Worm (Caenorhabditis elegans) whole organism, L4 larva: ENCODE results near the gene T19D12.10.

Source experiments
- F10B5.3 ChIP-seq: sonication (generic microtip); optimal IDR thresholded peaks from 2 replicates; lab custom pipeline; 2016; ENCODE audit warnings: mild to moderate bottlenecking, missing genetic modification characterization, missing compliant biosample characterization
- F37D6.2 ChIP-seq: sonication (generic microtip); optimal IDR thresholded peaks from 2 replicates; lab custom pipeline; 2016; ENCODE audit warnings: mild to moderate bottlenecking, missing genetic modification characterization, missing compliant biosample characterization
- F44E2.7 ChIP-seq: fragments of 200-800 bp; sonication (Bioruptor generic); IDR thresholded peaks from 2 replicates; pipeline ENCODE4 v2.1.2; 2022; ENCODE audit warnings: missing genetic modification characterization, missing compliant biosample characterization
- R02D3.7 ChIP-seq: fragments of 150-350 bp; sonication (generic microtip); optimal IDR thresholded peaks from 3 replicates; lab custom pipeline; 2014; ENCODE audit warnings: missing biosample characterization, missing genetic modification characterization
- ZK337.2 ChIP-seq: fragments of 200-800 bp; sonication (Bioruptor generic); IDR thresholded peaks from 2 replicates; pipeline ENCODE4 v1.3.6; 2022; ENCODE audit warnings: missing genetic modification reagents, missing genetic modification characterization, missing compliant biosample characterization
- ZK546.5 ChIP-seq, 2 experiments: sonication (generic microtip); optimal IDR thresholded peaks; 2 replicates each; lab custom pipeline; 2017; ENCODE audit warnings: missing biosample characterization in 2 of 2, missing genetic modification characterization in 2 of 2
- aha-1 ChIP-seq: fragments of 150-350 bp; peaks from one replicate; lab custom pipeline; 2014; ENCODE audit warnings: missing biosample characterization, missing genetic modification characterization
- attf-4 ChIP-seq: sonication (generic microtip); optimal IDR thresholded peaks from 3 replicates; lab custom pipeline; 2017; ENCODE audit warnings: missing biosample characterization, missing genetic modification characterization
- ceh-20 ChIP-seq: fragments of 200-800 bp; sonication (Bioruptor generic); IDR thresholded peaks from 2 replicates; pipeline ENCODE4 v1.3.6; 2022; ENCODE audit warnings: missing genetic modification reagents, missing genetic modification characterization, missing compliant biosample characterization
- ceh-44 ChIP-seq: fragments of 200-800 bp; sonication (Bioruptor generic); IDR thresholded peaks from 2 replicates; pipeline ENCODE4 v1.3.6; 2022; ENCODE audit warnings: missing genetic modification reagents, missing genetic modification characterization, missing compliant biosample characterization
- ceh-62 ChIP-seq: sonication (generic microtip); optimal IDR thresholded peaks from 2 replicates; lab custom pipeline; 2017; ENCODE audit warnings: missing biosample characterization, missing genetic modification characterization
- daf-16 ChIP-seq, 3 experiments: sonication (generic microtip); optimal IDR thresholded peaks; 2 replicates each; lab custom pipeline; 2016 to 2017; ENCODE audit warnings: missing genetic modification characterization in 3 of 3, missing genetic modification reagents in 3 of 3, mild to moderate bottlenecking in 2 of 3, missing compliant biosample characterization in 2 of 3, missing biosample characterization in 1 of 3, moderate library complexity in 1 of 3
- daf-19 ChIP-seq: fragments of 200-800 bp; sonication (Bioruptor generic); conservative IDR thresholded peaks from 2 replicates; pipeline ENCODE4 v1.3.6; 2022; ENCODE audit warnings: missing genetic modification characterization, missing compliant biosample characterization
- dmd-6 ChIP-seq: fragments of 200-800 bp; sonication (Bioruptor generic); IDR thresholded peaks from 2 replicates; pipeline ENCODE4 v1.3.6; 2022; ENCODE audit warnings: missing genetic modification reagents, missing genetic modification characterization, missing compliant biosample characterization
- dmd-9 ChIP-seq: fragments of 200-800 bp; sonication (Bioruptor generic); IDR thresholded peaks from 2 replicates; pipeline ENCODE4 v1.3.6; 2022; ENCODE audit warnings: missing genetic modification reagents, missing genetic modification characterization, missing compliant biosample characterization
- dpl-1 ChIP-seq: fragments of 150-350 bp; optimal IDR thresholded peaks from 2 replicates; lab custom pipeline; 2014; ENCODE audit warnings: missing biosample characterization, missing genetic modification reagents, missing genetic modification characterization
- dve-1 ChIP-seq: sonication (generic microtip); optimal IDR thresholded peaks from 2 replicates; lab custom pipeline; 2017; ENCODE audit warnings: antibody characterized with exemption, mild to moderate bottlenecking, missing genetic modification characterization, missing compliant biosample characterization; ENCODE audit not compliant: insufficient read depth
- hif-1 ChIP-seq, 2 experiments: sonication (generic microtip); optimal IDR thresholded peaks; 2 replicates each; lab custom pipeline; 2016 to 2017; ENCODE audit warnings: missing compliant biosample characterization in 2 of 2, missing genetic modification characterization in 2 of 2, missing genetic modification reagents in 2 of 2, missing genotype in 2 of 2, mild to moderate bottlenecking in 1 of 2
- hlh-11 ChIP-seq: fragments of 200-800 bp; sonication (Bioruptor generic); optimal IDR thresholded peaks from 2 replicates; lab custom pipeline; 2018; ENCODE audit warnings: mild to moderate bottlenecking, missing genetic modification characterization, missing compliant biosample characterization
- hlh-30 ChIP-seq: sonication (generic microtip); optimal IDR thresholded peaks from 2 replicates; lab custom pipeline; 2017; ENCODE audit warnings: antibody characterized with exemption, mild to moderate bottlenecking, missing genetic modification characterization, missing compliant biosample characterization; ENCODE audit not compliant: insufficient read depth
- hmg-1.1 ChIP-seq: fragments of 200-800 bp; sonication (Bioruptor generic); IDR thresholded peaks from 2 replicates; pipeline ENCODE4 v1.3.6; 2022; ENCODE audit warnings: missing genetic modification reagents, missing genetic modification characterization, missing compliant biosample characterization
- lim-7 ChIP-seq: fragments of 200-800 bp; sonication (Bioruptor generic); IDR thresholded peaks from 2 replicates; pipeline ENCODE4 v1.3.6; 2022; ENCODE audit warnings: missing genetic modification characterization, missing compliant biosample characterization
- lin-29 ChIP-seq: fragments of 200-800 bp; sonication (Bioruptor generic); IDR thresholded peaks from 2 replicates; pipeline ENCODE4 v1.3.6; 2022; ENCODE audit warnings: missing genetic modification reagents, missing genetic modification characterization, missing compliant biosample characterization
- lir-3 ChIP-seq: sonication (generic microtip); optimal IDR thresholded peaks from 2 replicates; lab custom pipeline; 2016; ENCODE audit warnings: mild to moderate bottlenecking, missing genetic modification characterization, missing compliant biosample characterization
- lsy-2 ChIP-seq, 2 experiments: fragments of 150-350 bp in 1 of 2; sonication (generic microtip) in 1 of 2; optimal IDR thresholded peaks; 2 replicates each; lab custom pipeline; 2014 to 2017; ENCODE audit warnings: missing biosample characterization in 2 of 2, missing genetic modification characterization in 2 of 2
- mdl-1 ChIP-seq, 2 experiments: fragments of 150-350 bp in 1 of 2; sonication (generic microtip) in 1 of 2; optimal IDR thresholded peaks; 2 replicates each; lab custom pipeline; 2014 to 2017; ENCODE audit warnings: missing biosample characterization in 2 of 2, missing genetic modification characterization in 2 of 2
- mep-1 ChIP-seq: fragments of 150-350 bp; sonication (generic microtip); optimal IDR thresholded peaks from 3 replicates; lab custom pipeline; 2014; ENCODE audit warnings: missing biosample characterization, missing genetic modification characterization
- mes-2 ChIP-seq: sonication (generic microtip); optimal IDR thresholded peaks from 2 replicates; lab custom pipeline; 2016; ENCODE audit warnings: missing genotype, mild to moderate bottlenecking, missing genetic modification characterization, missing compliant biosample characterization; ENCODE audit not compliant: poor library complexity, severe bottlenecking
- mxl-3 ChIP-seq: fragments of 200-800 bp; sonication (Bioruptor generic); optimal IDR thresholded peaks from 2 replicates; lab custom pipeline; 2018; ENCODE audit warnings: mild to moderate bottlenecking, missing genetic modification characterization, missing compliant biosample characterization
- nhr-10 ChIP-seq: fragments of 150-350 bp; optimal IDR thresholded peaks from 2 replicates; lab custom pipeline; 2014; ENCODE audit warnings: missing biosample characterization, missing genetic modification characterization
- nhr-11 ChIP-seq: fragments of 150-350 bp; optimal IDR thresholded peaks from 2 replicates; lab custom pipeline; 2014; ENCODE audit warnings: missing biosample characterization, missing genetic modification characterization
- nhr-28 ChIP-seq: fragments of 150-350 bp; optimal IDR thresholded peaks from 2 replicates; lab custom pipeline; 2014; ENCODE audit warnings: missing biosample characterization, missing genetic modification characterization
- nhr-41 ChIP-seq: fragments of 200-800 bp; sonication (Bioruptor generic); IDR thresholded peaks from 2 replicates; pipeline ENCODE4 v1.3.6; 2022; ENCODE audit warnings: missing genetic modification reagents, missing genetic modification characterization, missing compliant biosample characterization
- nhr-6 ChIP-seq: fragments of 150-350 bp; optimal IDR thresholded peaks from 2 replicates; lab custom pipeline; 2014; ENCODE audit warnings: missing biosample characterization, missing genetic modification characterization
- php-3 ChIP-seq: fragments of 200-800 bp; sonication (Bioruptor generic); IDR thresholded peaks from 2 replicates; pipeline ENCODE4 v1.3.6; 2022; ENCODE audit warnings: missing genetic modification reagents, missing genetic modification characterization, missing compliant biosample characterization
- set-16 ChIP-seq: fragments of 200-800 bp; sonication (Bioruptor generic); IDR thresholded peaks from 2 replicates; pipeline ENCODE4 v1.3.6; 2022; ENCODE audit warnings: missing genetic modification reagents, missing genetic modification characterization, missing compliant biosample characterization
- spr-3 ChIP-seq: fragments of 200-800 bp; sonication (Bioruptor generic); optimal IDR thresholded peaks from 2 replicates; lab custom pipeline; 2018; ENCODE audit warnings: mild to moderate bottlenecking, missing genetic modification characterization, missing compliant biosample characterization
- unc-62 ChIP-seq, 3 experiments: fragments of 150-350 bp in 1 of 3; sonication (generic microtip); optimal IDR thresholded peaks in 2 of 3; peaks in 1 of 3; 1 replicate in 1 of 3; 2 replicates in 2 of 3; lab custom pipeline; 2014 to 2017; ENCODE audit warnings: missing biosample characterization in 3 of 3, missing genetic modification characterization in 3 of 3, missing genetic modification reagents in 3 of 3, missing genotype in 1 of 3
- zag-1 ChIP-seq: fragments of 150-350 bp; optimal IDR thresholded peaks from 2 replicates; lab custom pipeline; 2014; ENCODE audit warnings: missing biosample characterization, missing genetic modification characterization
- zfp-2 ChIP-seq: sonication (generic microtip); optimal IDR thresholded peaks from 2 replicates; lab custom pipeline; 2016; ENCODE audit warnings: mild to moderate bottlenecking, missing genetic modification characterization, missing compliant biosample characterization
- zip-2 ChIP-seq: fragments of 150-350 bp; optimal IDR thresholded peaks from 2 replicates; lab custom pipeline; 2014; ENCODE audit warnings: missing biosample characterization, missing genetic modification characterization

Gene T19D12.10

ce11 chrII:6612544-6612943 is 46.1 kb downstream of the T19D12.10 start (continued):
- peak; percentile 74 for TF ChIP-seq nhr-28 (tag; lab: Kevin White, UChicago)
- no peak for TF ChIP-seq ZK337.2
- TF ChIP-seq hif-1 (tag; optimal IDR thresholded peaks at IDR 0.05; lab: Kevin White, UChicago) = peak in 1 of 2 experiments; percentile 21
- TF ChIP-seq lir-3 = no peak
- TF ChIP-seq F44E2.7 (GFP tag; lab: Robert Waterston, UW) = no peak
- TF ChIP-seq ceh-44 = no peak
- no peak for TF ChIP-seq R02D3.7 (tag; lab: Kevin White, UChicago)
- TF ChIP-seq daf-19 (GFP tag; lab: Robert Waterston, UW) = no peak
- peak; percentile 70 for TF ChIP-seq dmd-6 (GFP tag; lab: Robert Waterston, UW)
- no peak for TF ChIP-seq unc-62 (GFP tag; optimal IDR thresholded peaks at IDR 0.05 in 1 of 2; lab: Kevin White, UChicago)
- TF ChIP-seq unc-62 (tag; optimal IDR thresholded peaks at IDR 0.05; lab: Kevin White, UChicago) = no peak
- no peak for TF ChIP-seq nhr-10 (tag; lab: Kevin White, UChicago)
- no peak for TF ChIP-seq F10B5.3 (tag; lab: Kevin White, UChicago)
- TF ChIP-seq mdl-1 (tag; optimal IDR thresholded peaks at IDR 0.05; lab: Kevin White, UChicago) = peak in 1 of 2 experiments; percentile 26
- no peak for TF ChIP-seq daf-16 (GFP tag; optimal IDR thresholded peaks at IDR 0.05; lab: Kevin White, UChicago)
- peak; percentile 84 for TF ChIP-seq daf-16 (tag; optimal IDR thresholded peaks at IDR 0.05; lab: Kevin White, UChicago)
- TF ChIP-seq zag-1 (tag; lab: Kevin White, UChicago) = no peak
- TF ChIP-seq dpl-1 (GFP tag; lab: Kevin White, UChicago) = no peak
- TF ChIP-seq zfp-2 = no peak

ce11 chrII:6610262-6610661 is 48.4 kb downstream of the T19D12.10 start:
- TF ChIP-seq ceh-62 (tag; lab: Kevin White, UChicago) (no peak), zip-2 (tag; lab: Kevin White, UChicago) (no peak), mxl-3 (no peak), attf-4 (no peak), unc-62 (GFP tag; optimal IDR thresholded peaks at IDR 0.05 in 1 of 2; lab: Kevin White, UChicago) (no peak), unc-62 (tag; optimal IDR thresholded peaks at IDR 0.05; lab: Kevin White, UChicago) (no peak), set-16 (GFP tag; lab: Robert Waterston, UW) (no peak), ceh-20 (GFP tag; lab: Robert Waterston, UW) (no peak)

- TF ChIP-seq dmd-9 (no peak), mep-1 (tag; lab: Kevin White, UChicago) (peak; percentile 55), hlh-30 (peak; percentile 83), nhr-28 (tag; lab: Kevin White, UChicago) (peak; percentile 32), mdl-1 (tag; optimal IDR thresholded peaks at IDR 0.05; lab: Kevin White, UChicago) (peak in 1 of 2 experiments; percentile 53), lim-7 (GFP tag; lab: Robert Waterston, UW) (no peak), hmg-1.1 (GFP tag; lab: Robert Waterston, UW) (0 out of 2 replicates have a peak, but pooled peaks have one; percentile 27), dve-1 (tag; lab: Kevin White, UChicago) (peak; percentile 15), spr-3 (GFP tag; lab: Kevin White, UChicago) (no peak), nhr-11 (no peak), zip-2 (tag; lab: Kevin White, UChicago) (no peak), mes-2 (tag; lab: Kevin White, UChicago) (peak; percentile 46), hif-1 (tag; optimal IDR thresholded peaks at IDR 0.05; lab: Kevin White, UChicago) (peak in 1 of 2 experiments; percentile 4), ZK546.5 (tag; optimal IDR thresholded peaks at IDR 0.05; lab: Kevin White, UChicago) (no peak), lsy-2 (tag; optimal IDR thresholded peaks at IDR 0.05; lab: Kevin White, UChicago) (peak in 1 of 2 experiments; percentile 38), R02D3.7 (tag; lab: Kevin White, UChicago) (no peak), php-3 (GFP tag; lab: Robert Waterston, UW) (no peak), lin-29 (GFP tag; lab: Robert Waterston, UW) (no peak), nhr-6 (tag; lab: Kevin White, UChicago) (no peak), dpl-1 (GFP tag; lab: Kevin White, UChicago) (peak; percentile 6), nhr-41 (GFP tag; lab: Robert Waterston, UW) (no peak), mxl-3 (peak; percentile 36), aha-1 (tag; lab: Kevin White, UChicago) (peak; percentile 62), hlh-11 (tag; lab: Kevin White, UChicago) (peak; percentile 43), F37D6.2 (tag; lab: Kevin White, UChicago) (no peak)
Observed at ce11 chrII:6609315-6609842, 49.3 kb downstream of the T19D12.10 start, which contains the start of gene epg-5. TSS of gene epg-5 (minus strand) at chrII:6609365.
